Worm (Caenorhabditis elegans) whole organism, late embryonic: ENCODE results near the gene scb-1.

ENCODE experiments used
- C38D4.7 ChIP-seq: fragments of 200-800 bp; sonication (Bioruptor generic); optimal IDR thresholded peaks from 2 replicates; lab custom pipeline; 2018; ENCODE audit warnings: mild to moderate bottlenecking, missing genetic modification characterization, moderate library complexity, missing compliant biosample characterization
- K02D7.2 ChIP-seq: sonication (generic microtip); optimal IDR thresholded peaks from 2 replicates; lab custom pipeline; 2017; ENCODE audit warnings: mild to moderate bottlenecking, missing genetic modification characterization, missing compliant biosample characterization
- K09A11.1 ChIP-seq: sonication (generic microtip); optimal IDR thresholded peaks from 2 replicates; lab custom pipeline; 2017; ENCODE audit warnings: antibody characterized with exemption, mild to moderate bottlenecking, missing genetic modification characterization, missing compliant biosample characterization; ENCODE audit not compliant: insufficient read depth
- T23F11.4 ChIP-seq: fragments of 200-800 bp; sonication (Bioruptor generic); optimal IDR thresholded peaks from 2 replicates; lab custom pipeline; 2018; ENCODE audit warnings: mild to moderate bottlenecking, missing genetic modification characterization, missing compliant biosample characterization
- Y22D7AL.16 ChIP-seq: sonication (generic microtip); optimal IDR thresholded peaks from 2 replicates; lab custom pipeline; 2016; ENCODE audit warnings: missing genetic modification characterization, missing compliant biosample characterization
- ahr-1 ChIP-seq: sonication (generic microtip); optimal IDR thresholded peaks from 2 replicates; lab custom pipeline; 2016; ENCODE audit warnings: missing genetic modification characterization, missing compliant biosample characterization
- ama-1 ChIP-seq: fragments of 150-350 bp; optimal IDR thresholded peaks from 2 replicates; lab custom pipeline; 2014
- ceh-18 ChIP-seq: sonication (generic microtip); optimal IDR thresholded peaks from 2 replicates; lab custom pipeline; 2016; ENCODE audit warnings: missing genetic modification characterization, missing compliant biosample characterization
- ceh-22 ChIP-seq: sonication (generic microtip); optimal IDR thresholded peaks from 2 replicates; lab custom pipeline; 2017; ENCODE audit warnings: missing biosample characterization, missing genetic modification characterization
- ceh-30 ChIP-seq: fragments of 150-350 bp; optimal IDR thresholded peaks from 2 replicates; lab custom pipeline; 2014; ENCODE audit warnings: missing biosample characterization, missing genetic modification characterization
- ceh-45 ChIP-seq: fragments of 200-800 bp; sonication (Bioruptor generic); IDR thresholded peaks from 2 replicates; pipeline ENCODE4 v1.3.6; 2022; ENCODE audit warnings: missing genetic modification reagents, missing genetic modification characterization, missing compliant biosample characterization
- ceh-48 ChIP-seq: sonication (generic microtip); optimal IDR thresholded peaks from 2 replicates; lab custom pipeline; 2016; ENCODE audit warnings: missing genetic modification characterization, inconsistent platforms, missing compliant biosample characterization
- ceh-9 ChIP-seq: sonication (generic microtip); optimal IDR thresholded peaks from 2 replicates; lab custom pipeline; 2016; ENCODE audit warnings: mild to moderate bottlenecking, missing genetic modification characterization, inconsistent platforms, missing compliant biosample characterization
- che-1 ChIP-seq: sonication (generic microtip); optimal IDR thresholded peaks from 2 replicates; lab custom pipeline; 2016; ENCODE audit warnings: mild to moderate bottlenecking, missing genetic modification characterization, missing compliant biosample characterization
- dve-1 ChIP-seq: sonication (generic microtip); optimal IDR thresholded peaks from 2 replicates; lab custom pipeline; 2017; ENCODE audit warnings: antibody characterized with exemption, mild to moderate bottlenecking, missing genetic modification characterization, missing compliant biosample characterization
- elt-4 ChIP-seq: sonication (generic microtip); optimal IDR thresholded peaks from 2 replicates; lab custom pipeline; 2016; ENCODE audit warnings: missing genetic modification characterization, missing compliant biosample characterization
- ets-4 ChIP-seq: sonication (generic microtip); optimal IDR thresholded peaks from 2 replicates; lab custom pipeline; 2016; ENCODE audit warnings: missing genetic modification characterization, missing compliant biosample characterization
- eyg-1 ChIP-seq: sonication (generic microtip); optimal IDR thresholded peaks from 2 replicates; lab custom pipeline; 2016; ENCODE audit warnings: missing genotype, missing genetic modification characterization, missing compliant biosample characterization
- hlh-13 ChIP-seq: fragments of 200-800 bp; sonication (Bioruptor generic); optimal IDR thresholded peaks from 2 replicates; lab custom pipeline; 2018; ENCODE audit warnings: mild to moderate bottlenecking, missing genetic modification characterization, missing compliant biosample characterization
- hlh-15 ChIP-seq: sonication (generic microtip); optimal IDR thresholded peaks from 2 replicates; lab custom pipeline; 2016; ENCODE audit warnings: missing genetic modification characterization, missing compliant biosample characterization
- hlh-8 ChIP-seq: sonication (generic microtip); optimal IDR thresholded peaks from 2 replicates; lab custom pipeline; 2016; ENCODE audit warnings: missing genotype, missing genetic modification characterization, missing compliant biosample characterization
- madf-2 ChIP-seq: sonication (generic microtip); optimal IDR thresholded peaks from 2 replicates; lab custom pipeline; 2017; ENCODE audit warnings: missing genetic modification characterization, missing compliant biosample characterization
- mec-3 ChIP-seq: sonication (generic microtip); optimal IDR thresholded peaks from 2 replicates; lab custom pipeline; 2016; ENCODE audit warnings: borderline replicate concordance, missing genetic modification characterization, missing compliant biosample characterization
- nhr-232 ChIP-seq: sonication (generic microtip); optimal IDR thresholded peaks from 2 replicates; lab custom pipeline; 2016; ENCODE audit warnings: missing genetic modification characterization, missing compliant biosample characterization
- pag-3 ChIP-seq: sonication (generic microtip); optimal IDR thresholded peaks from 2 replicates; lab custom pipeline; 2016; ENCODE audit warnings: missing compliant biosample characterization, missing genetic modification characterization, borderline replicate concordance
- pat-9 ChIP-seq: fragments of 200-800 bp; sonication (Bioruptor generic); optimal IDR thresholded peaks from 2 replicates; lab custom pipeline; 2018; ENCODE audit warnings: mild to moderate bottlenecking, missing genetic modification characterization, moderate library complexity, missing compliant biosample characterization
- pqm-1 ChIP-seq: sonication (generic microtip); optimal IDR thresholded peaks from 2 replicates; lab custom pipeline; 2016; ENCODE audit warnings: missing genetic modification characterization, missing compliant biosample characterization
- pros-1 ChIP-seq: fragments of 150-350 bp; optimal IDR thresholded peaks from 2 replicates; lab custom pipeline; 2014; ENCODE audit warnings: missing biosample characterization, missing genetic modification reagents, missing genetic modification characterization
- ref-2 ChIP-seq: sonication (generic microtip); optimal IDR thresholded peaks from 2 replicates; lab custom pipeline; 2016; ENCODE audit warnings: missing genetic modification characterization, missing compliant biosample characterization
- rnt-1 ChIP-seq: sonication (generic microtip); optimal IDR thresholded peaks from 2 replicates; lab custom pipeline; 2016; ENCODE audit warnings: missing genetic modification characterization, missing compliant biosample characterization
- sdc-2 ChIP-seq: sonication (generic microtip); optimal IDR thresholded peaks from 2 replicates; lab custom pipeline; 2016; ENCODE audit warnings: missing genotype, missing genetic modification characterization, missing compliant biosample characterization
- sox-2 ChIP-seq: fragments of 200-800 bp; sonication (Bioruptor generic); IDR thresholded peaks from 2 replicates; pipeline ENCODE4 v1.3.6; 2022; ENCODE audit warnings: missing genetic modification reagents, missing genetic modification characterization, missing compliant biosample characterization
- sox-4 ChIP-seq: sonication (generic microtip); optimal IDR thresholded peaks from 2 replicates; lab custom pipeline; 2017; ENCODE audit warnings: mild to moderate bottlenecking, missing genetic modification characterization, inconsistent platforms, missing compliant biosample characterization
- tbx-2 ChIP-seq: sonication (generic microtip); optimal IDR thresholded peaks from 2 replicates; lab custom pipeline; 2016; ENCODE audit warnings: missing genetic modification characterization, missing compliant biosample characterization
- tbx-7 ChIP-seq: sonication (generic microtip); optimal IDR thresholded peaks from 2 replicates; lab custom pipeline; 2016; ENCODE audit warnings: missing genotype, missing genetic modification characterization, missing compliant biosample characterization
- unc-3 ChIP-seq, 2 experiments: fragments of 200-800 bp in 1 of 2; sonication (Bioruptor generic) in 1 of 2; sonication (generic microtip) in 1 of 2; conservative IDR thresholded peaks in 1 of 2; optimal IDR thresholded peaks in 1 of 2; 2 replicates each; pipeline versions ENCODE4 v1.3.6 to Lab custom; 2016 to 2022; ENCODE audit warnings: missing compliant biosample characterization in 2 of 2, missing genetic modification characterization in 2 of 2, missing genetic modification reagents in 1 of 2
- unc-42 ChIP-seq: sonication (generic microtip); optimal IDR thresholded peaks from 2 replicates; lab custom pipeline; 2016; ENCODE audit warnings: missing genotype, missing genetic modification characterization, missing compliant biosample characterization
- unc-55 ChIP-seq: sonication (generic microtip); optimal IDR thresholded peaks from 2 replicates; lab custom pipeline; 2017; ENCODE audit warnings: missing biosample characterization, missing genetic modification reagents, missing genetic modification characterization

scb-1 gene

ce11 chrV:11119294-11119755 is at the start of gene scb-1:
Gene scb-1, minus strand, starts transcription at chrV:11119705.
- TF ChIP-seq ceh-48 (tag; lab: Kevin White, UChicago): no peak
- no peak for TF ChIP-seq rnt-1 (tag; lab: Kevin White, UChicago)
- TF ChIP-seq hlh-8 (tag; lab: Kevin White, UChicago): no peak
- no peak for TF ChIP-seq ceh-9 (tag; lab: Kevin White, UChicago)
- TF ChIP-seq T23F11.4 (GFP tag; lab: Kevin White, UChicago): no peak
- no peak for TF ChIP-seq sdc-2 (tag; lab: Kevin White, UChicago)
- no peak for TF ChIP-seq ceh-22
- TF ChIP-seq unc-3 (GFP tag; conservative IDR thresholded peaks at IDR 0.05; lab: Robert Waterston, UW): no peak
- no peak for TF ChIP-seq unc-3 (tag; optimal IDR thresholded peaks at IDR 0.05; lab: Kevin White, UChicago)
- no peak for TF ChIP-seq unc-42 (tag; lab: Kevin White, UChicago)
- no peak for TF ChIP-seq tbx-2 (tag; lab: Kevin White, UChicago)
- no peak for TF ChIP-seq hlh-13 (GFP tag; lab: Kevin White, UChicago)
- no peak for TF ChIP-seq pag-3 (tag; lab: Kevin White, UChicago)
- TF ChIP-seq ets-4 (tag; lab: Kevin White, UChicago): no peak
- TF ChIP-seq sox-2 (GFP tag; lab: Robert Waterston, UW): no peak
- TF ChIP-seq pat-9: no peak
- TF ChIP-seq mec-3 (tag; lab: Kevin White, UChicago): no peak
- no peak for TF ChIP-seq C38D4.7 (GFP tag; lab: Kevin White, UChicago)
- TF ChIP-seq, all 69 proteins: peak for 0

DNA sequence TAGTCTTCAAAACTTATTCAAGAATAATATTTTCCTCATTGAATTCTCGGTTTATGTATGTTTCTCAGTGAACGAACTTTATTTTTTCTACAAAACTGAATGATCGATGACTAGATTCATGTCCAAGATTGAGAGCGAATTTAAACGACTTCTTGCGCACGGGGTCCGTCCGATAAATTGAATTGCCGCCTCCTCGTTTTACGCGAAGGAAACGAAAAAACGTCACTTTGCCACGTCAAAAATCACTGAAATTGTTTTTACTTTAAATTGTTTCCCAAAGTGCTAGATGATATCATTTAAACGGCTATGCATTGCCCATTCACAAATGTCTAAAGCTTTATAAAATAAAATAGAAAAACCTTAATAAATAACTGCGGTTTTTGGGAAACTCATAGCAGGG is 48.2 kb upstream of the scb-1 start:
- peak; percentile 42 for TF ChIP-seq unc-42 (tag; lab: Kevin White, UChicago)
- no peak for TF ChIP-seq elt-4 (tag; lab: Kevin White, UChicago)
- TF ChIP-seq, all 69 proteins: peak for 1

DNA sequence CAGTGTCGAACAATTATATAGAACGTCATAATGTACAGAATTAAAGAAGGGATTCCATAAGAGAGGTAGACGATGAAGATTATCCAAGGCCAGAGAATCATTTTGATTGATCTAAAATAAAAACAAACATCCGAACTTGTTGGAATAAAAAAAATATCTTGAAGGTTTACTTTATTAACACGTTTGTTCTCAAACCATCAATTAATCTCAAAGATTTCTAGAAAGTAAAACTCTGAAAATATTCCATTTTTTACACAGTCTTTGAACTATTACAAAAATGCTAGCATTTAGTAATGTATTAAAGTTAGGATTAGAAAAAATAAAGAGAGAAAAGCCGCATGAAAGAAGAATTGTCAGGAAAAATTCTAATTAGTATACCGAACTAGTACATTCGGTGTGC is 45.0 kb upstream of the scb-1 start, which contains the start of gene srg-40:
Gene srg-40 (minus strand): TSS at position 101 of the 400 bp plus-strand sequence.
- TF ChIP-seq ceh-45 (GFP tag; lab: Robert Waterston, UW) (no peak), ceh-18 (tag; lab: Kevin White, UChicago) (no peak), che-1 (tag; lab: Kevin White, UChicago) (no peak), ceh-22 (no peak), unc-55 (GFP tag; lab: Kevin White, UChicago) (no peak), Y22D7AL.16 (tag; lab: Kevin White, UChicago) (no peak), ceh-30 (tag; lab: Kevin White, UChicago) (no peak), ahr-1 (tag; lab: Kevin White, UChicago) (no peak), rnt-1 (tag; lab: Kevin White, UChicago) (no peak), ama-1 (no peak), madf-2 (tag; lab: Kevin White, UChicago) (no peak), hlh-15 (no peak), pag-3 (tag; lab: Kevin White, UChicago) (no peak), pros-1 (tag; lab: Kevin White, UChicago) (no peak), pqm-1 (tag; lab: Kevin White, UChicago) (no peak), dve-1 (tag; lab: Kevin White, UChicago) (no peak)

DNA sequence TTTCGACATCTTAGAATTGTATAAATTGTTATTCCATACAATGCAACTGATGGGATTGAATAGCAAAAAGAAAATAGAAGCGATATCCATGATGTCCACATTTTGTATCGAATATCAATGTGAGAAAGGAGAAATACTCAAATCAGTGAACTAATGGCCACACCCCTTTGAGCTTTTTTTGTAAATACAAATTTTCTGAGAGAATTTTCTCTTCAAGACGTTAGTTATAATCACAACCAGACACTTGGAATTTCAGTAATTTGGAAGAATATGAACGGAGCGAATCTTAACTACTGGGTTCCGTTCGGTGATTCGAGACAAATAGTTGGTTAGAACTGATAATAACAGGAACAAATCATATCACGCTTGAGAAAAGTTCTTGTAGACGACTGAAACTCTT is 42.3 kb upstream of the scb-1 start, which contains the start of gene srg-41:
Gene srg-41 (minus strand): TSS at position 101 of the 400 bp plus-strand sequence.
- no peak for TF ChIP-seq Y22D7AL.16 (tag; lab: Kevin White, UChicago)
- no peak for TF ChIP-seq sox-4 (tag; lab: Kevin White, UChicago)
- no peak for TF ChIP-seq ceh-48 (tag; lab: Kevin White, UChicago)
- TF ChIP-seq K02D7.2 (tag; lab: Kevin White, UChicago): no peak
- TF ChIP-seq tbx-7 (tag; lab: Kevin White, UChicago): no peak
- no peak for TF ChIP-seq ref-2 (tag; lab: Kevin White, UChicago)
- TF ChIP-seq che-1 (tag; lab: Kevin White, UChicago): no peak
- no peak for TF ChIP-seq pat-9
- no peak for TF ChIP-seq pag-3 (tag; lab: Kevin White, UChicago)
- no peak for TF ChIP-seq eyg-1 (tag; lab: Kevin White, UChicago)
- no peak for TF ChIP-seq unc-55 (GFP tag; lab: Kevin White, UChicago)
- no peak for TF ChIP-seq pros-1 (tag; lab: Kevin White, UChicago)
- no peak for TF ChIP-seq ets-4 (tag; lab: Kevin White, UChicago)
- TF ChIP-seq nhr-232 (tag; lab: Kevin White, UChicago): no peak
- TF ChIP-seq K09A11.1 (tag; lab: Kevin White, UChicago): no peak
- TF ChIP-seq sdc-2 (tag; lab: Kevin White, UChicago): no peak
